Worm (Caenorhabditis elegans): ENCODE data around the gene rab-19.
"Not testable (repeated sequence)": the region's sequence is repeated elsewhere in the genome, so short reads cannot be mapped to it uniquely, and the experiment has no call there.

DNA sequence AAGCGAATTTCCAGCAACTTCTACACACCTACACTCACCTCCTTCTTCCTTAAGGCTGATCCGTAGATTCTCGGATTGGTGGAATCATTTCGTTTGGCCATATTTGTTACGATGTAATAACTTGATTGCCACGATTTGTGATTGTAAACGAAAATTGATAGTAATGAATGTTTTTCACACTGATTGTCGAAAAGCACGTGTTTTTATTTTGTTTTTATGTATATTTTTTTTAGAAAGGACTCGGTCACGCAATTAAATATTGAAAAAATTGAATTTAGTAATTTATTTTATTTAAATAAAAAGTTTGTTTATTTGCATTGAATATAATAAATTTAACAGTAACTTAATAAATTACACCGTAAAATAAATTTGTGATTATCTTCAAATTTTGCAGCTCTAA is 49.7 kb upstream of the rab-19 start, which contains the start of gene K09B11.5:
- TF ChIP-seq ztf-11, daf-12, pha-4, egl-27 (tag; optimal IDR thresholded peaks at IDR 0.05): not testable (repeated sequence)

Measured in whole organism, L3 larva.